Worm (Caenorhabditis elegans): Measurements from ENCODE around the gene nhr-211.
A peak's percentile ranks its signal among the peaks of the same experiment; 100 is the strongest.

The nhr-211 gene

DNA sequence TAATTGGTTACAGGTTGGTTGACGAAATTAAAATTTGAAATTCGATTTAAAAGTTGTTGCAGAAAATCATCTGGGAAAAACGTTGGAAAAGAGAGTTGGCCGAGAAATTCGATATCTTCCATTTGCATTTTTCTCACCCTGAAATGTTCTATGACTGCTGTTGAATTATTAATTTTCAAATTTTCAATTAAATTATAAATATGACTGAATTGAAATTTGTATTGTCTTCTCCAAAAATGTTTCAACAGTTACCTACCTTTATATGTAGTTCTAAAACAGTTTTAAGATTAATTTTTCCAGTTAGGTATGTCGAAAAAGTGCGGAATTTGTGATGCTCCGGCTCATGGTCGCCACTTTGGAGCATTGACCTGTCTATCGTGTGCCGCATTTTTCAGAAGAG is at the start of gene nhr-211:
nhr-211 (plus strand) TSS at position 301 of the 400 bp plus-strand sequence.
- no peak for TF ChIP-seq tab-1 (GFP tag; IDR thresholded peaks at IDR 0.05)
- TF ChIP-seq cog-1 (tag; optimal IDR thresholded peaks at IDR 0.05): no peak
- no peak for TF ChIP-seq flt-1 (GFP tag; IDR thresholded peaks at IDR 0.05)
- TF ChIP-seq ztf-23 (GFP tag; IDR thresholded peaks at IDR 0.05): no peak
- TF ChIP-seq ztf-29 (GFP tag; IDR thresholded peaks at IDR 0.05): no peak
- no peak for TF ChIP-seq T22C8.4 (GFP tag; IDR thresholded peaks at IDR 0.05)
- no peak for TF ChIP-seq med-1 (GFP tag; optimal IDR thresholded peaks at IDR 0.05; ENCODE audit: insufficient read depth)
- TF ChIP-seq klf-2 (GFP tag; conservative IDR thresholded peaks at IDR 0.05): no peak
- no peak for TF ChIP-seq ref-1 (GFP tag; conservative IDR thresholded peaks at IDR 0.05)

DNA sequence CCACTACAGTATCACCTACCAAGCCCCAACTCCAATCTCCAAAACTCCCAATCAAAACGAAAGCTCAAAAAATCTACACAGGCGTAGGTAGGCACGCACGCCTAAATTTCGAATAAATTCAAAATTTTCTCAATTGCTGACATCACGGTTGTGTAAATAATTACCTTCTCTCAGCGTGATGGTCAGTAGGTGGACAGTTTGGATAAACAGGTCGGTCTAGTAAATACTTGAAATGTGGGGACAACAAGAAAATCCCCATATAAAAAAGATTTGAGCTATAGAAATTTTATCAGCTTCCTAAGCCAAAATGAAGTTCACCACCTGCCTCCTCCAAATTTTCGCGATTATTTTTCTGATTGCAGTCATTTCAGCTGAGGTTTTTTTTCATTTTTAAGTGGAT is 48.7 kb upstream of the nhr-211 start, which contains the start of gene B0554.1:
B0554.1 (plus strand) TSS at position 301 of the 400 bp plus-strand sequence.
- TF ChIP-seq klf-2 (GFP tag; conservative IDR thresholded peaks at IDR 0.05) (no peak), ztf-23 (GFP tag; IDR thresholded peaks at IDR 0.05) (no peak), T22C8.4 (GFP tag; IDR thresholded peaks at IDR 0.05) (no peak), med-1 (GFP tag; optimal IDR thresholded peaks at IDR 0.05; ENCODE audit: insufficient read depth) (no peak), cog-1 (tag; optimal IDR thresholded peaks at IDR 0.05) (no peak), tab-1 (GFP tag; IDR thresholded peaks at IDR 0.05) (no peak)

DNA sequence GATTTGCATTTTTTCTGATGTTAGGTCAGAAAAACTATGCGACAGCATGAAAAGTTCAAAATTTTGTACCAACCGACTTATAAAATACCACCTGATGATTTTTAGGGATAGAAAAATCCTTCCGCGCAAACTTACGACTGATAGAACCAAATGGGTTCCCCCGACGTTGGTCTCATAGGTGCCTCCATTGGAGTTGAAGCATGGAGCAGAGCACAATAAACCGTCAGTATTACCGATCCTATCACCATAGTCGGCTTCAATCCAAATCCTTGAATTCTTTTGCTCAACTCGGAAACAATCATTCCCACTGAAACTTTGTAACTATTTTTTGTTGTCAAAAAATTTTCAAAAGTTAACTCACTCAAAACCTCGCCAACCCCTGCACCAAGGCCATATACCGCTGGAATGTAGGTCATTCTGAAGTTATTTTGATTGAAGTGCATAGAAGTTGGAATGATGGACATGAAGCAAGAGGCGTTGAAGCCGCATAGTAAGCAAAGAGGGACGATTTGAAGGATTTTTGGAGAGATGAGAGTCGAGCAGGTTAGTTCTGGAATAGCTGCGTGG is 47.5 kb upstream of the nhr-211 start:
- TF ChIP-seq ztf-29 (GFP tag; IDR thresholded peaks at IDR 0.05): no peak
- TF ChIP-seq ztf-23 (GFP tag; IDR thresholded peaks at IDR 0.05): no peak
- no peak for TF ChIP-seq cog-1 (tag; optimal IDR thresholded peaks at IDR 0.05)
- TF ChIP-seq tab-1 (GFP tag; IDR thresholded peaks at IDR 0.05): no peak
- no peak for TF ChIP-seq med-1 (GFP tag; optimal IDR thresholded peaks at IDR 0.05; ENCODE audit: insufficient read depth)
- no peak for TF ChIP-seq flt-1 (GFP tag; IDR thresholded peaks at IDR 0.05)
- TF ChIP-seq ref-1 (GFP tag; conservative IDR thresholded peaks at IDR 0.05): no peak
- no peak for TF ChIP-seq klf-2 (GFP tag; conservative IDR thresholded peaks at IDR 0.05)
- no peak for TF ChIP-seq T22C8.4 (GFP tag; IDR thresholded peaks at IDR 0.05)

DNA sequence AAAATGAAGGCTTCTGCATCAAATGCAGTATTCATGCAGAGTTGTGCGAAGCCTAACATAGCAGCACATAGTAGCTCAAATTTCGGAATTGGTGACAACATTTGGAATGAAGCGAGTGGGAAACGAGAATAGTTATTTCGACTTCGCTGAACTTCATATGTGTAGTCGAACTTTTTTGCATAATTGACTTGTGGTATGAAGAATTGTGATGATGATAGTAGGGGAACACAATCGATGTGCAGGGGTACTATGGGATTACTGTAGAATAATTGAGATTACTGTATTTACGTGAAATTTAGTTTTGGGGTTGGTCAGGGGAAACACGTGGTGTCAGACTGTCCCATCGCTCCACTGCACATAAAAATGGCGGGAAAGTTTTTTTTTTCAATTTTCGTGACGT is 45.9 kb upstream of the nhr-211 start, which contains the start of gene B0554.7:
B0554.7 (minus strand) TSS at position 101 of the 400 bp plus-strand sequence.
- TF ChIP-seq ref-1 (GFP tag; conservative IDR thresholded peaks at IDR 0.05) (no peak), ztf-29 (GFP tag; IDR thresholded peaks at IDR 0.05) (no peak), ztf-23 (GFP tag; IDR thresholded peaks at IDR 0.05) (no peak), tab-1 (GFP tag; IDR thresholded peaks at IDR 0.05) (no peak), flt-1 (GFP tag; IDR thresholded peaks at IDR 0.05) (no peak), T22C8.4 (GFP tag; IDR thresholded peaks at IDR 0.05) (no peak), cog-1 (tag; optimal IDR thresholded peaks at IDR 0.05) (no peak), klf-2 (GFP tag; conservative IDR thresholded peaks at IDR 0.05) (no peak), med-1 (GFP tag; optimal IDR thresholded peaks at IDR 0.05; ENCODE audit: insufficient read depth) (no peak)

DNA sequence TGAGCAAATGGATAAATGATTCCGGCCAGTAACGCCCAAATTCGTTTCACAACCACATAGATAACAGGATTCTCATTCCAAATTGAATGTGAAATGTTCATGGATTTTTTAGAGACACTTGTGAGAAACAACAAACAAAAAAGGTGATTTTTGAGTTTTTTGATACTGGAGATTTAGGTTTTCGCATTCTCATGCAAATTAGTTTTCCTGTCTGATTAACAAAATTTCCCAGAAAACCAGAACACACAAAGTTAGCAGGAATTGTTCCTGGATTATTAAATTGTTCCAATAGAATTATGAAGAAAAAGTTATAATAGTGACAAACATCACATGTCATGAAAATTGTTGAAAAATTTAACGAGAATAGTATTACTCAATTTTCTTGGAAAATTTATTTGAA is 43.6 kb upstream of the nhr-211 start, which contains the start of gene srh-33:
srh-33 (minus strand) TSS at position 101 of the 400 bp plus-strand sequence.
- TF ChIP-seq ref-1 (GFP tag; conservative IDR thresholded peaks at IDR 0.05) (no peak), cog-1 (tag; optimal IDR thresholded peaks at IDR 0.05) (no peak), flt-1 (GFP tag; IDR thresholded peaks at IDR 0.05) (no peak), tab-1 (GFP tag; IDR thresholded peaks at IDR 0.05) (no peak), klf-2 (GFP tag; conservative IDR thresholded peaks at IDR 0.05) (no peak), med-1 (GFP tag; optimal IDR thresholded peaks at IDR 0.05; ENCODE audit: insufficient read depth) (no peak), ztf-29 (GFP tag; IDR thresholded peaks at IDR 0.05) (no peak), ztf-23 (GFP tag; IDR thresholded peaks at IDR 0.05) (no peak), T22C8.4 (GFP tag; IDR thresholded peaks at IDR 0.05) (no peak)

DNA sequence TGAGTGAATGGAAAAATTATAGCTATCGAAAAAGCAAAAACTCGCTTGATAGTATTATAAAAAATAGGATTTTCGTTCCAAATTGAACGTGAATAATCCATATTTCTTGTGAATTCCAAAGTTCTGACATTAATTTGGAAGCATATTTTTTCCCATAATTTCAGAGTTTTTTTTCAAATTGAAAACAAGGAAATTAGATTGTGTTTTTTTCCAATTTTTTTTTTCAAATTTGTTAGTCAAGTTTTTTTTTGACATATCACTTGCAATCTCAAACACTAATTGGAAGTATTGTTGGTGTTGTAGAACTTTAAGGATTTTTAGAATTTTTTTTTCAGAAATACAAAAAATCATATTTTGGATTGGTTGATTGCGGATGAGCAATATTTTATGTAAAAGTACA is 40.2 kb upstream of the nhr-211 start, which contains the start of gene srh-34:
srh-34 (minus strand) TSS at position 101 of the 400 bp plus-strand sequence.
- TF ChIP-seq ztf-29 (GFP tag; IDR thresholded peaks at IDR 0.05): no peak
- TF ChIP-seq med-1 (GFP tag; optimal IDR thresholded peaks at IDR 0.05; ENCODE audit: insufficient read depth): no peak
- TF ChIP-seq ztf-23 (GFP tag; IDR thresholded peaks at IDR 0.05): no peak
- no peak for TF ChIP-seq ref-1 (GFP tag; conservative IDR thresholded peaks at IDR 0.05)
- TF ChIP-seq klf-2 (GFP tag; conservative IDR thresholded peaks at IDR 0.05): no peak
- no peak for TF ChIP-seq tab-1 (GFP tag; IDR thresholded peaks at IDR 0.05)
- no peak for TF ChIP-seq flt-1 (GFP tag; IDR thresholded peaks at IDR 0.05)
- no peak for TF ChIP-seq cog-1 (tag; optimal IDR thresholded peaks at IDR 0.05)
- no peak for TF ChIP-seq T22C8.4 (GFP tag; IDR thresholded peaks at IDR 0.05)

DNA sequence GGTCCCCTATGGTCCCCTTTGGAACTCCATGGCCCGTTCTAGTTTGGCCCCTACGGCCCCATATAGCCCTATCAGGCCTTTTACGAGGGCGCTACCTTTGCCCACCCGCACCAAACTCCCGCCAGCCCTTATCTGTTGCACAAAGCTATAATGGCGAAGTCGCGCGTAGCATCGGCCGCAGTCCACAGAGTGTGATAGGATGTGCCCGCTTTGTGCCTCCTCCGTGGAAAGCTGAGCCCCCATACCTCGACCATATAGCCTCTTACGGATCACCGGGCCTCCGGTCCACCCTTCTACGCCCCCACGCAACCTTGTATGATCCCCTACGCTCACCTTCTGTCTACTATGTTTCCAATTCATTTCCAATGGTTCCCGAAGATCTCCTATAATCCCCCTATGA is 39.8 kb upstream of the nhr-211 start:
- TF ChIP-seq med-1 (GFP tag; optimal IDR thresholded peaks at IDR 0.05; ENCODE audit: insufficient read depth) (no peak), ref-1 (GFP tag; conservative IDR thresholded peaks at IDR 0.05) (no peak), T22C8.4 (GFP tag; IDR thresholded peaks at IDR 0.05) (no peak), tab-1 (GFP tag; IDR thresholded peaks at IDR 0.05) (0 out of 2 replicates have a peak, but pooled peaks have one; percentile 40), ztf-29 (GFP tag; IDR thresholded peaks at IDR 0.05) (no peak), flt-1 (GFP tag; IDR thresholded peaks at IDR 0.05) (0 out of 2 replicates have a peak, but pooled peaks have one; percentile 32), ztf-23 (GFP tag; IDR thresholded peaks at IDR 0.05) (no peak), cog-1 (tag; optimal IDR thresholded peaks at IDR 0.05) (no peak), klf-2 (GFP tag; conservative IDR thresholded peaks at IDR 0.05) (no peak)

DNA sequence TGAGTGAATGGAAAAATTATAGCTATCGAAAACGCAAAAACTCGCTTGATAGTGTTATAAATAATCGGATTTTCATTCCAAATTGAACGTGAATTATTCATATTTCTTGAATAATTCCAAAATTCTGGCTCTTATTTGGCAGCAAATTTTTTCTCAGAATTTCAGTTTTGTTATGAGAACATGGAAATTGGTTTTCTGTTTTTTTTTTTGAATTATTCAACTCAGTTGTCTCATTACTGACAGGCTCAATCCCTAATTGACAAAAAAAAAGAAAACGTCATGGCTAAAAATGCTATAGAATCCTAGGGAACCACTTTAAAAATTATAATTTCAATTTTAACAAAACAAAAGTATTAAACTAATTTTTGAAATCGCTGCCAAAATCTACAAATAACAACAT is 37.7 kb upstream of the nhr-211 start, which contains the start of gene srh-35:
srh-35 (minus strand) TSS at position 101 of the 400 bp plus-strand sequence.
- no peak for TF ChIP-seq cog-1 (tag; optimal IDR thresholded peaks at IDR 0.05)

DNA sequence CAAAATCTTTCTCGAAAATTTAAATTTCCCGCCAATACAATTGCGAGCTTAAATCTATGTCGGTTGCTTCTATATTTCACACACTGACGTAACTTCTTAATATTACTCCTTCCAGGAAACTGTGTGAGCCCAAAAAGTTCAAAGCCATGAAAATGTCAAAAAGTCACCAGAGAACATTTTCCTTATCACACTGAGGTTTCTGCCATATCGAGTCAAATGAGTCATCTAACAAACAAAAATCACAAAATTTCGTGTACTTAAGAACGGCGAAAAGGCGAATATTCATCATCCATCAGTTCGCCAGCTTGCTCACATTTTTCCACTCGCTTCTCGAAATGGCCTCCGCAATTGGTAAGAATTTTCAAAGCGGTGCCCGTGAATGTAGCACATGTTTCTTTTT is 37.1 kb upstream of the nhr-211 start, which contains the start of gene M02H5.8:
M02H5.8 (plus strand) TSS at position 297 of the 400 bp plus-strand sequence.
- no peak for TF ChIP-seq flt-1 (GFP tag; IDR thresholded peaks at IDR 0.05)

Measured in whole organism, midembryonic.